Worm (Caenorhabditis elegans) whole organism, L2 larva: ENCODE measurements around the gene T13C5.3.
A peak's percentile ranks its signal among the peaks of the same experiment; 100 is the strongest.

Experiments
- C34F6.9 ChIP-seq: fragments of 150-350 bp; optimal IDR thresholded peaks from 2 replicates; lab custom pipeline; 2014; ENCODE audit warnings: missing biosample characterization, missing genetic modification characterization
- F13H6.1 ChIP-seq: sonication (generic microtip); optimal IDR thresholded peaks from 2 replicates; lab custom pipeline; 2016; ENCODE audit warnings: missing genetic modification characterization, missing compliant biosample characterization
- R02D3.7 ChIP-seq: fragments of 150-350 bp; optimal IDR thresholded peaks from 2 replicates; lab custom pipeline; 2014; ENCODE audit warnings: missing biosample characterization, missing genetic modification characterization
- Y55F3AM.14 ChIP-seq: fragments of 200-800 bp; sonication (Bioruptor generic); optimal IDR thresholded peaks from 2 replicates; lab custom pipeline; 2018; ENCODE audit warnings: mild to moderate bottlenecking, missing genetic modification characterization, missing compliant biosample characterization
- ZK546.5 ChIP-seq: sonication (generic microtip); optimal IDR thresholded peaks from 2 replicates; lab custom pipeline; 2017; ENCODE audit warnings: missing biosample characterization, missing genetic modification characterization
- alr-1 ChIP-seq: fragments of 150-350 bp; optimal IDR thresholded peaks from 2 replicates; lab custom pipeline; 2014; ENCODE audit warnings: missing biosample characterization, missing genetic modification characterization
- aly-2 ChIP-seq: fragments of 150-350 bp; optimal IDR thresholded peaks from 2 replicates; lab custom pipeline; 2014; ENCODE audit warnings: missing biosample characterization, missing genetic modification characterization
- ama-1 ChIP-seq: fragments of 150-350 bp; optimal IDR thresholded peaks from 2 replicates; lab custom pipeline; 2018; ENCODE audit warnings: inconsistent platforms
- blmp-1 ChIP-seq: sonication (generic microtip); optimal IDR thresholded peaks from 2 replicates; lab custom pipeline; 2017; ENCODE audit warnings: missing genetic modification characterization, mild to moderate bottlenecking, missing compliant biosample characterization, antibody characterized with exemption, moderate library complexity; ENCODE audit not compliant: insufficient read depth
- ceh-16 ChIP-seq: fragments of 150-350 bp; optimal IDR thresholded peaks from 2 replicates; lab custom pipeline; 2014; ENCODE audit warnings: missing biosample characterization, missing genetic modification characterization
- ceh-82 ChIP-seq: fragments of 150-350 bp; optimal IDR thresholded peaks from 2 replicates; lab custom pipeline; 2014; ENCODE audit warnings: missing biosample characterization, missing genetic modification characterization
- crh-2 ChIP-seq: sonication (generic microtip); optimal IDR thresholded peaks from 2 replicates; lab custom pipeline; 2017; ENCODE audit warnings: missing biosample characterization, missing genetic modification characterization
- egl-27 ChIP-seq: sonication (generic microtip); optimal IDR thresholded peaks from 3 replicates; lab custom pipeline; 2017; ENCODE audit warnings: missing biosample characterization, missing genetic modification reagents, missing genetic modification characterization
- elt-1 ChIP-seq: fragments of 150-350 bp; optimal IDR thresholded peaks from 2 replicates; lab custom pipeline; 2014; ENCODE audit warnings: missing biosample characterization, missing genetic modification characterization
- elt-3 ChIP-seq: sonication (generic microtip); optimal IDR thresholded peaks from 2 replicates; lab custom pipeline; 2017; ENCODE audit warnings: missing biosample characterization, missing genetic modification characterization
- fos-1 ChIP-seq: fragments of 150-350 bp; optimal IDR thresholded peaks from 2 replicates; lab custom pipeline; 2014; ENCODE audit warnings: missing biosample characterization, missing genetic modification characterization
- gmeb-1 ChIP-seq: fragments of 150-350 bp; optimal IDR thresholded peaks from 2 replicates; lab custom pipeline; 2014; ENCODE audit warnings: missing biosample characterization, missing genetic modification characterization
- lin-11 ChIP-seq: fragments of 150-350 bp; sonication (generic microtip); optimal IDR thresholded peaks from 2 replicates; lab custom pipeline; 2014; ENCODE audit warnings: missing biosample characterization, missing genetic modification characterization, inconsistent platforms, mixed read lengths
- lin-13 ChIP-seq: fragments of 150-350 bp; optimal IDR thresholded peaks from 2 replicates; lab custom pipeline; 2014; ENCODE audit warnings: missing biosample characterization, missing genetic modification reagents, missing genetic modification characterization
- lin-39 ChIP-seq: fragments of 150-350 bp; optimal IDR thresholded peaks from 2 replicates; lab custom pipeline; 2014; ENCODE audit warnings: missing biosample characterization, missing genetic modification reagents, missing genetic modification characterization
- lsy-2 ChIP-seq, 2 experiments: fragments of 150-350 bp in 1 of 2; sonication (generic microtip) in 1 of 2; optimal IDR thresholded peaks; 2 replicates each; lab custom pipeline; 2014 to 2017; ENCODE audit warnings: missing biosample characterization in 2 of 2, missing genetic modification characterization in 2 of 2
- mab-5 ChIP-seq: fragments of 150-350 bp; optimal IDR thresholded peaks from 2 replicates; lab custom pipeline; 2014; ENCODE audit warnings: missing biosample characterization, missing genetic modification characterization
- mdl-1 ChIP-seq, 2 experiments: fragments of 150-350 bp in 1 of 2; sonication (generic microtip) in 1 of 2; optimal IDR thresholded peaks; 2 replicates each; lab custom pipeline; 2017; ENCODE audit warnings: missing biosample characterization in 2 of 2, missing genetic modification characterization in 2 of 2
- nhr-10 ChIP-seq: sonication (generic microtip); optimal IDR thresholded peaks from 2 replicates; lab custom pipeline; 2017; ENCODE audit warnings: missing biosample characterization, missing genetic modification characterization
- nhr-11 ChIP-seq: fragments of 150-350 bp; optimal IDR thresholded peaks from 2 replicates; lab custom pipeline; 2014; ENCODE audit warnings: missing biosample characterization, missing genetic modification characterization
- nhr-12 ChIP-seq: fragments of 150-350 bp; optimal IDR thresholded peaks from 2 replicates; lab custom pipeline; 2014; ENCODE audit warnings: missing biosample characterization, missing genetic modification characterization
- nhr-129 ChIP-seq: fragments of 150-350 bp; optimal IDR thresholded peaks from 2 replicates; lab custom pipeline; 2014; ENCODE audit warnings: missing biosample characterization, missing genetic modification characterization
- nhr-21 ChIP-seq: fragments of 150-350 bp; optimal IDR thresholded peaks from 2 replicates; lab custom pipeline; 2014; ENCODE audit warnings: missing biosample characterization, missing genetic modification characterization
- nhr-23 ChIP-seq: fragments of 150-350 bp; optimal IDR thresholded peaks from 2 replicates; lab custom pipeline; 2014; ENCODE audit warnings: missing biosample characterization, missing genetic modification reagents, missing genetic modification characterization
- nhr-237 ChIP-seq: fragments of 150-350 bp; optimal IDR thresholded peaks from 2 replicates; lab custom pipeline; 2014; ENCODE audit warnings: missing biosample characterization, missing genetic modification characterization
- nhr-25 ChIP-seq: fragments of 150-350 bp; sonication (generic microtip); optimal IDR thresholded peaks from 3 replicates; lab custom pipeline; 2014; ENCODE audit warnings: missing biosample characterization, missing genetic modification characterization
- nhr-6 ChIP-seq: fragments of 150-350 bp; optimal IDR thresholded peaks from 2 replicates; lab custom pipeline; 2014; ENCODE audit warnings: missing biosample characterization, missing genetic modification characterization
- nhr-77 ChIP-seq: fragments of 150-350 bp; optimal IDR thresholded peaks from 2 replicates; lab custom pipeline; 2014; ENCODE audit warnings: missing biosample characterization, missing genetic modification characterization
- peb-1 ChIP-seq: fragments of 150-350 bp; optimal IDR thresholded peaks from 2 replicates; lab custom pipeline; 2014; ENCODE audit warnings: missing biosample characterization, missing genetic modification characterization
- sem-4 ChIP-seq: fragments of 150-350 bp; optimal IDR thresholded peaks from 2 replicates; lab custom pipeline; 2014; ENCODE audit warnings: missing biosample characterization, missing genetic modification reagents, missing genetic modification characterization
- skn-1 ChIP-seq: sonication (generic microtip); optimal IDR thresholded peaks from 2 replicates; lab custom pipeline; 2017; ENCODE audit warnings: missing biosample characterization, missing genetic modification characterization
- sma-3 ChIP-seq: sonication (generic microtip); optimal IDR thresholded peaks from 2 replicates; lab custom pipeline; 2016; ENCODE audit warnings: missing genetic modification reagents, missing genetic modification characterization, missing compliant biosample characterization
- sma-9 ChIP-seq, 2 experiments: fragments of 150-350 bp in 1 of 2; sonication (generic microtip) in 1 of 2; optimal IDR thresholded peaks; 2 replicates each; lab custom pipeline; 2014 to 2016; ENCODE audit warnings: missing genetic modification characterization in 2 of 2, mild to moderate bottlenecking in 1 of 2, missing biosample characterization in 1 of 2, missing compliant biosample characterization in 1 of 2, missing genetic modification reagents in 1 of 2, moderate library complexity in 1 of 2
- snpc-4 ChIP-seq: fragments of 150-350 bp; optimal IDR thresholded peaks from 2 replicates; lab custom pipeline; 2014; ENCODE audit warnings: missing biosample characterization, missing genetic modification characterization
- unc-39 ChIP-seq: fragments of 150-350 bp; optimal IDR thresholded peaks from 2 replicates; lab custom pipeline; 2014; ENCODE audit warnings: missing biosample characterization, missing genetic modification characterization
- unc-55 ChIP-seq: fragments of 150-350 bp; sonication (generic microtip); optimal IDR thresholded peaks from 3 replicates; lab custom pipeline; 2014; ENCODE audit warnings: missing biosample characterization, missing genetic modification reagents, missing genetic modification characterization
- unc-62 ChIP-seq: fragments of 150-350 bp; optimal IDR thresholded peaks from 2 replicates; lab custom pipeline; 2014; ENCODE audit warnings: missing biosample characterization, missing genetic modification reagents, missing genetic modification characterization
- zag-1 ChIP-seq: fragments of 150-350 bp; optimal IDR thresholded peaks from 2 replicates; lab custom pipeline; 2014; ENCODE audit warnings: missing biosample characterization, missing genetic modification characterization
- ztf-1 ChIP-seq: fragments of 200-800 bp; sonication (Bioruptor generic); conservative IDR thresholded peaks from 2 replicates; pipeline ENCODE4 v1.3.6; 2022; ENCODE audit warnings: missing genetic modification characterization, missing compliant biosample characterization
- ztf-11 ChIP-seq: sonication (generic microtip); optimal IDR thresholded peaks from 2 replicates; lab custom pipeline; 2017; ENCODE audit warnings: missing biosample characterization, missing genetic modification characterization
- ztf-4 ChIP-seq: fragments of 150-350 bp; optimal IDR thresholded peaks from 2 replicates; lab custom pipeline; 2014; ENCODE audit warnings: missing biosample characterization, missing genetic modification characterization

The T13C5.3 gene

ce11 chrX:6208463-6208862, 30.1 kb downstream of the T13C5.3 start, which contains the start of gene C14F11.7:
TSS of gene C14F11.7 (minus strand) at chrX:6208563.
- TF ChIP-seq ztf-1 (GFP tag; lab: Robert Waterston, UW) (no peak), nhr-6 (no peak), nhr-10 (tag; lab: Kevin White, UChicago) (no peak)

- TF ChIP-seq sma-3: no peak
- no peak for TF ChIP-seq unc-62 (GFP tag; lab: Kevin White, UChicago)
- TF ChIP-seq lin-13: no peak
- no peak for TF ChIP-seq skn-1
These were observed 33.1 kb downstream of the T13C5.3 start for ce11 chrX:6211322-6211820.

- no peak for TF ChIP-seq fos-1
- no peak for TF ChIP-seq aly-2 (tag; lab: Kevin White, UChicago)
- no peak for TF ChIP-seq C34F6.9
- no peak for TF ChIP-seq nhr-21
- TF ChIP-seq ama-1 (lab: Kevin White, UChicago): no peak
- TF ChIP-seq sem-4 (tag; lab: Kevin White, UChicago): no peak
- TF ChIP-seq sma-9 (GFP tag; optimal IDR thresholded peaks at IDR 0.05; lab: Kevin White, UChicago): no peak
- no peak for TF ChIP-seq sma-9 (tag; optimal IDR thresholded peaks at IDR 0.05; lab: Kevin White, UChicago)
- TF ChIP-seq, all 48 proteins: peak for 0
These were observed 38.2 kb downstream of the T13C5.3 start, which contains the start of gene lrch-1 for ce11 chrX:6216551-6216950. TSS of gene lrch-1 (minus strand) at chrX:6216651.

- peak; percentile 38 for TF ChIP-seq unc-55 (GFP tag; lab: Kevin White, UChicago)
- peak; percentile 20 for TF ChIP-seq sem-4 (tag; lab: Kevin White, UChicago)
- no peak for TF ChIP-seq peb-1
- TF ChIP-seq lin-13: peak; percentile 43
- peak; percentile 34 for TF ChIP-seq Y55F3AM.14 (GFP tag; lab: Kevin White, UChicago)
- TF ChIP-seq crh-2: peak; percentile 44
- TF ChIP-seq C34F6.9: peak; percentile 57
- TF ChIP-seq fos-1: peak; percentile 12
- TF ChIP-seq R02D3.7 (tag; lab: Kevin White, UChicago): no peak
- TF ChIP-seq lsy-2 (tag; optimal IDR thresholded peaks at IDR 0.05; lab: Kevin White, UChicago): peak in 1 of 2 experiments; percentile 21
- TF ChIP-seq mab-5 (tag; lab: Kevin White, UChicago): peak; percentile 11
- no peak for TF ChIP-seq ama-1 (lab: Kevin White, UChicago)
- no peak for TF ChIP-seq nhr-11
- TF ChIP-seq ZK546.5 (tag; lab: Kevin White, UChicago): no peak
- peak; percentile 76 for TF ChIP-seq sma-9 (GFP tag; optimal IDR thresholded peaks at IDR 0.05; lab: Kevin White, UChicago)
- no peak for TF ChIP-seq sma-9 (tag; optimal IDR thresholded peaks at IDR 0.05; lab: Kevin White, UChicago)
- no peak for TF ChIP-seq nhr-23 (tag; lab: Kevin White, UChicago)
- TF ChIP-seq nhr-6: no peak
- no peak for TF ChIP-seq lin-11
- peak; percentile 53 for TF ChIP-seq egl-27
- TF ChIP-seq nhr-10 (tag; lab: Kevin White, UChicago): no peak
- no peak for TF ChIP-seq unc-62 (GFP tag; lab: Kevin White, UChicago)
- TF ChIP-seq unc-39 (tag; lab: Kevin White, UChicago): no peak
- TF ChIP-seq F13H6.1 (tag; lab: Kevin White, UChicago): peak; percentile 38
- no peak for TF ChIP-seq elt-3
- TF ChIP-seq elt-1 (tag; lab: Kevin White, UChicago): no peak
- TF ChIP-seq skn-1: no peak
- TF ChIP-seq ztf-11: no peak
- no peak for TF ChIP-seq ztf-4 (tag; lab: Kevin White, UChicago)
- no peak for TF ChIP-seq lin-39 (tag; lab: Kevin White, UChicago)
- peak; percentile 83 for TF ChIP-seq nhr-129
- TF ChIP-seq sma-3: peak; percentile 35
- no peak for TF ChIP-seq snpc-4 (tag; lab: Kevin White, UChicago)
- TF ChIP-seq nhr-237 (tag; lab: Kevin White, UChicago): no peak
- TF ChIP-seq blmp-1: no peak
- TF ChIP-seq ztf-1 (GFP tag; lab: Robert Waterston, UW): no peak
- no peak for TF ChIP-seq ceh-82 (tag; lab: Kevin White, UChicago)
- no peak for TF ChIP-seq gmeb-1 (tag; lab: Kevin White, UChicago)
- no peak for TF ChIP-seq alr-1 (tag; lab: Kevin White, UChicago)
- TF ChIP-seq ceh-16 (tag; lab: Kevin White, UChicago): no peak
- no peak for TF ChIP-seq nhr-77
- no peak for TF ChIP-seq zag-1
- TF ChIP-seq nhr-25 (tag; lab: Kevin White, UChicago): no peak
- TF ChIP-seq aly-2 (tag; lab: Kevin White, UChicago): no peak
- no peak for TF ChIP-seq nhr-12 (tag; lab: Kevin White, UChicago)
- peak; percentile 27 for TF ChIP-seq nhr-21
- TF ChIP-seq mdl-1 (tag; optimal IDR thresholded peaks at IDR 0.05; lab: Kevin White, UChicago): no peak
These were observed 41.6 kb downstream of the T13C5.3 start for ce11 chrX:6219892-6220291.
